Fruit fly (Drosophila melanogaster) whole organism, embryonic: ENCODE results near the gene HHEX.

Experiments
- Atf-2 ChIP-seq: fragments of 200-800 bp; sonication (Bioruptor generic); optimal IDR thresholded peaks from 2 replicates; lab custom pipeline; 2016; ENCODE audit warnings: missing biosample characterization, missing genetic modification characterization
- Atf3 ChIP-seq: fragments of 200-800 bp; sonication (Bioruptor generic); optimal IDR thresholded peaks from 3 replicates; lab custom pipeline; 2016; ENCODE audit warnings: missing biosample characterization, missing genetic modification characterization
- Blimp-1 ChIP-seq: fragments of 200-800 bp; sonication (Bioruptor generic); optimal IDR thresholded peaks from 3 replicates; lab custom pipeline; 2018; ENCODE audit warnings: missing biosample characterization, missing genetic modification characterization, mild to moderate bottlenecking, moderate library complexity, missing genetic modification reagents
- CG10565 ChIP-seq: fragments of 200-800 bp; sonication (Bioruptor generic); optimal IDR thresholded peaks from 3 replicates; lab custom pipeline; 2016; ENCODE audit warnings: missing biosample characterization, mild to moderate bottlenecking, missing genetic modification characterization
- CG11398 ChIP-seq: fragments of 200-800 bp; sonication (Bioruptor generic); optimal IDR thresholded peaks from 2 replicates; lab custom pipeline; 2016; ENCODE audit warnings: missing biosample characterization, missing genetic modification characterization
- CG12744 ChIP-seq: fragments of 200-800 bp; sonication (Bioruptor generic); optimal IDR thresholded peaks from 2 replicates; lab custom pipeline; 2016; ENCODE audit warnings: missing biosample characterization, missing genetic modification characterization
- CG14014 ChIP-seq: fragments of 200-800 bp; sonication (Bioruptor generic); IDR thresholded peaks from 2 replicates; pipeline ENCODE4 v1.3.6; 2022; ENCODE audit warnings: missing biosample characterization, missing genetic modification characterization
- CG14710 ChIP-seq: fragments of 200-800 bp; sonication (Bioruptor generic); optimal IDR thresholded peaks from 3 replicates; lab custom pipeline; 2019; ENCODE audit warnings: missing biosample characterization, mild to moderate bottlenecking, missing genetic modification characterization, moderate library complexity
- CG17328 ChIP-seq: fragments of 200-800 bp; sonication (Bioruptor generic); IDR thresholded peaks from 2 replicates; pipeline ENCODE4 v1.3.6; 2022; ENCODE audit warnings: missing biosample characterization, missing genetic modification characterization
- CG17802 ChIP-seq: fragments of 200-800 bp; sonication (Bioruptor generic); optimal IDR thresholded peaks from 2 replicates; lab custom pipeline; 2018; ENCODE audit warnings: missing biosample characterization, mild to moderate bottlenecking, missing genetic modification characterization, moderate library complexity
- CG2116 ChIP-seq: fragments of 200-800 bp; sonication (Bioruptor generic); optimal IDR thresholded peaks from 3 replicates; lab custom pipeline; 2018; ENCODE audit warnings: missing biosample characterization, mild to moderate bottlenecking, missing genetic modification characterization
- CG2120 ChIP-seq: fragments of 200-800 bp; sonication (Bioruptor generic); optimal IDR thresholded peaks from 3 replicates; lab custom pipeline; 2016; ENCODE audit warnings: missing biosample characterization, missing genetic modification characterization
- CG2875 ChIP-seq: fragments of 200-800 bp; sonication (Bioruptor generic); optimal IDR thresholded peaks from 2 replicates; lab custom pipeline; 2017; ENCODE audit warnings: missing biosample characterization, mild to moderate bottlenecking, missing genetic modification characterization, missing genetic modification reagents
- CG32767 ChIP-seq: fragments of 200-800 bp; sonication (Bioruptor generic); IDR thresholded peaks from 2 replicates; pipeline ENCODE4 v1.3.6; 2022; ENCODE audit warnings: missing biosample characterization, missing genetic modification characterization
- CG43689 ChIP-seq: fragments of 200-800 bp; sonication (Bioruptor generic); IDR thresholded peaks from 2 replicates; pipeline ENCODE4 v1.3.6; 2022; ENCODE audit warnings: missing biosample characterization, missing genetic modification characterization
- CG4854 ChIP-seq: fragments of 200-800 bp; sonication (Bioruptor generic); optimal IDR thresholded peaks from 2 replicates; lab custom pipeline; 2016; ENCODE audit warnings: missing biosample characterization, missing genetic modification characterization, inconsistent platforms
- CG5180 ChIP-seq: fragments of 200-800 bp; sonication (Bioruptor generic); optimal IDR thresholded peaks from 3 replicates; lab custom pipeline; 2017; ENCODE audit warnings: missing biosample characterization, missing genetic modification characterization, mild to moderate bottlenecking, moderate library complexity, missing genetic modification reagents
- CG6791 ChIP-seq: fragments of 200-800 bp; sonication (Bioruptor generic); IDR thresholded peaks from 3 replicates; pipeline ENCODE4 v1.3.6; 2022; ENCODE audit warnings: missing biosample characterization, missing genetic modification characterization; ENCODE audit not compliant: partially characterized antibody
- CG7987 ChIP-seq: fragments of 200-800 bp; sonication (Bioruptor generic); optimal IDR thresholded peaks from 2 replicates; lab custom pipeline; 2018; ENCODE audit warnings: missing biosample characterization, mild to moderate bottlenecking, missing genetic modification characterization, moderate library complexity
- CG8281 ChIP-seq: fragments of 200-800 bp; sonication (Bioruptor generic); optimal IDR thresholded peaks from 2 replicates; lab custom pipeline; 2018; ENCODE audit warnings: missing biosample characterization, mild to moderate bottlenecking, missing genetic modification characterization, moderate library complexity
- CG8290 ChIP-seq, 3 experiments: fragments of 200-800 bp; sonication (Bioruptor generic); optimal IDR thresholded peaks; 2 replicates each; lab custom pipeline; 2016 to 2019; ENCODE audit warnings: missing biosample characterization in 3 of 3, missing genetic modification characterization in 3 of 3, mild to moderate bottlenecking in 2 of 3, moderate library complexity in 1 of 3
- CG8388 ChIP-seq: fragments of 200-800 bp; sonication (Bioruptor generic); optimal IDR thresholded peaks from 2 replicates; lab custom pipeline; 2019; ENCODE audit warnings: missing biosample characterization, mild to moderate bottlenecking, missing genetic modification characterization, moderate library complexity
- CG9609 ChIP-seq: fragments of 200-800 bp; sonication (Bioruptor generic); optimal IDR thresholded peaks from 3 replicates; lab custom pipeline; 2016; ENCODE audit warnings: missing biosample characterization, missing genetic modification characterization
- CTCF ChIP-seq: fragments of 200-800 bp; sonication (Bioruptor generic); optimal IDR thresholded peaks from 2 replicates; lab custom pipeline; 2017; ENCODE audit warnings: missing biosample characterization, mild to moderate bottlenecking, missing genetic modification characterization, moderate library complexity
- HmgD ChIP-seq: fragments of 200-800 bp; sonication (Bioruptor generic); optimal IDR thresholded peaks from 3 replicates; lab custom pipeline; 2016; ENCODE audit warnings: missing biosample characterization, missing genetic modification characterization
- Lpt ChIP-seq: fragments of >200 bp; optimal IDR thresholded peaks from 2 replicates; lab custom pipeline; 2018; ENCODE audit warnings: missing biosample characterization, missing genetic modification characterization
- MTF-1 ChIP-seq: fragments of 200-800 bp; sonication (Bioruptor generic); optimal IDR thresholded peaks from 2 replicates; lab custom pipeline; 2018; ENCODE audit warnings: missing biosample characterization, mild to moderate bottlenecking, missing genetic modification characterization, borderline replicate concordance
- Med ChIP-seq: fragments of 200-800 bp; sonication (Bioruptor generic); peaks from one replicate; lab custom pipeline; 2016; ENCODE audit warnings: missing biosample characterization, missing genetic modification characterization, mild to moderate bottlenecking, inconsistent platforms, moderate library complexity
- Neu2 ChIP-seq: fragments of 200-800 bp; sonication (Bioruptor generic); optimal IDR thresholded peaks from 3 replicates; lab custom pipeline; 2016; ENCODE audit warnings: missing biosample characterization, missing genetic modification characterization, borderline replicate concordance
- Rx ChIP-seq: fragments of 200-800 bp; sonication (Bioruptor generic); IDR thresholded peaks from 2 replicates; pipeline ENCODE4 v1.3.6; 2022; ENCODE audit warnings: missing biosample characterization, missing genetic modification characterization
- Scr ChIP-seq: fragments of 200-800 bp; sonication (Bioruptor generic); IDR thresholded peaks from 2 replicates; pipeline ENCODE4 v1.3.6; 2022; ENCODE audit warnings: missing biosample characterization, missing genetic modification characterization; ENCODE audit not compliant: partially characterized antibody
- Spps ChIP-seq: fragments of 200-800 bp; sonication (Bioruptor generic); optimal IDR thresholded peaks from 2 replicates; lab custom pipeline; 2018; ENCODE audit warnings: missing biosample characterization, mild to moderate bottlenecking, missing genetic modification characterization
- Stat92E ChIP-seq, 3 experiments: fragments of >200 bp in 2 of 3; fragments of 200-800 bp in 1 of 3; sonication (Bioruptor generic) in 1 of 3; optimal IDR thresholded peaks; 2 replicates each; lab custom pipeline; 2017 to 2019; ENCODE audit warnings: missing biosample characterization in 3 of 3, missing genetic modification characterization in 3 of 3, mild to moderate bottlenecking in 1 of 3, moderate library complexity in 1 of 3
- ase ChIP-seq: fragments of 200-800 bp; sonication (Bioruptor generic); IDR thresholded peaks from 3 replicates; pipeline ENCODE4 v1.3.6; 2022; ENCODE audit warnings: missing biosample characterization, missing genetic modification characterization
- cad ChIP-seq: fragments of >200 bp; optimal IDR thresholded peaks from 2 replicates; lab custom pipeline; 2017; ENCODE audit warnings: missing biosample characterization, missing genetic modification characterization
- chn ChIP-seq: fragments of 200-800 bp; sonication (Bioruptor generic); optimal IDR thresholded peaks from 2 replicates; lab custom pipeline; 2016; ENCODE audit warnings: missing biosample characterization, missing genetic modification characterization
- dmrt99B ChIP-seq: fragments of 200-800 bp; sonication (Bioruptor generic); optimal IDR thresholded peaks from 2 replicates; lab custom pipeline; 2018; ENCODE audit warnings: missing biosample characterization, mild to moderate bottlenecking, missing genetic modification characterization, moderate library complexity
- esg ChIP-seq: fragments of 200-800 bp; sonication (Bioruptor generic); conservative IDR thresholded peaks from 2 replicates; pipeline ENCODE4 v1.3.6; 2022; ENCODE audit warnings: missing biosample characterization, missing genetic modification characterization
- fd102C ChIP-seq: fragments of 200-800 bp; sonication (Bioruptor generic); optimal IDR thresholded peaks from 2 replicates; lab custom pipeline; 2018; ENCODE audit warnings: missing biosample characterization, mild to moderate bottlenecking, missing genetic modification characterization, moderate library complexity
- fd64A ChIP-seq: fragments of 200-800 bp; sonication (Bioruptor generic); optimal IDR thresholded peaks from 3 replicates; lab custom pipeline; 2018; ENCODE audit warnings: missing biosample characterization, mild to moderate bottlenecking, missing genetic modification characterization
- ftz-f1 ChIP-seq: fragments of 200-800 bp; sonication (Bioruptor generic); optimal IDR thresholded peaks from 2 replicates; lab custom pipeline; 2016; ENCODE audit warnings: missing biosample characterization, missing genetic modification characterization
- gcm ChIP-seq: fragments of 200-800 bp; sonication (Bioruptor generic); optimal IDR thresholded peaks from 2 replicates; lab custom pipeline; 2019; ENCODE audit warnings: missing biosample characterization, mild to moderate bottlenecking, missing genetic modification characterization, moderate library complexity
- h ChIP-seq: fragments of >200 bp; optimal IDR thresholded peaks from 2 replicates; lab custom pipeline; 2017
- lmd ChIP-seq: fragments of 200-800 bp; sonication (Bioruptor generic); IDR thresholded peaks from 2 replicates; pipeline ENCODE4 v1.3.6; 2022; ENCODE audit warnings: missing biosample characterization, missing genetic modification characterization
- mam ChIP-seq: fragments of 200-800 bp; sonication (Bioruptor generic); optimal IDR thresholded peaks from 3 replicates; lab custom pipeline; 2016; ENCODE audit warnings: missing biosample characterization, missing genetic modification characterization
- pan ChIP-seq, 4 experiments: fragments of >200 bp in 3 of 4; fragments of 200-800 bp in 1 of 4; sonication (Bioruptor generic) in 1 of 4; optimal IDR thresholded peaks in 3 of 4; IDR thresholded peaks in 1 of 4; 2 replicates each; pipeline versions ENCODE4 v1.3.6 to Lab custom; 2017 to 2022; ENCODE audit warnings: missing biosample characterization in 2 of 4, missing genetic modification characterization in 2 of 4, mixed read lengths in 1 of 4
- seq ChIP-seq: fragments of 200-800 bp; sonication (Bioruptor generic); IDR thresholded peaks from 2 replicates; pipeline ENCODE4 v1.3.6; 2022; ENCODE audit warnings: missing biosample characterization, missing genetic modification characterization
- stc ChIP-seq: fragments of 200-800 bp; sonication (Bioruptor generic); IDR thresholded peaks from 2 replicates; pipeline ENCODE4 v1.3.6; 2022; ENCODE audit warnings: missing biosample characterization, missing genetic modification characterization
- twi ChIP-seq: fragments of 200-800 bp; optimal IDR thresholded peaks from 2 replicates; lab custom pipeline; 2019; ENCODE audit warnings: missing biosample characterization, mild to moderate bottlenecking, missing genetic modification characterization, moderate library complexity
- unpg ChIP-seq: fragments of 200-800 bp; sonication (Bioruptor generic); optimal IDR thresholded peaks from 3 replicates; lab custom pipeline; 2018; ENCODE audit warnings: missing biosample characterization, mild to moderate bottlenecking, missing genetic modification characterization, moderate library complexity
- zen2 ChIP-seq: fragments of 200-800 bp; sonication (Bioruptor generic); IDR thresholded peaks from 3 replicates; pipeline ENCODE4 v1.3.6; 2022; ENCODE audit warnings: missing biosample characterization, missing genetic modification characterization; ENCODE audit not compliant: partially characterized antibody

HHEX gene

DNA sequence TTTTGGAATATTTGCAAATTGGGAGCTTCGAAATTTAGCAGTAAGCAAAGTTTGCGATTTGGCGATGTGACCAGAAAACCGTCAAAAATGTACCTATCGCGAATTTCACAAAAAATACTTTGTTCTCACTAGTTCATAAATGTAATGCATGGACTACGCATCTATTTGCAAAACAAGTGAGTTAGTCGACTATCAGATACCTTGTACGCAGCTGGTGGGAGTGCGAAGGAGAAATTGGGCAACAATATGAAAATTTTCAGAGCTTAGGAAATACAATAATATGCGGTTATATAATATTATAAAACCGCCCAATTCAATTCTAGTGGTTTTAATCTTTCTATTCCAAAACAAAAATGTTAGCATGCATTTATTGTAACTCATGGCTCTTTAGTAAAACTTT, 38.1 kb upstream of the HHEX start, which contains the start of gene Bdbt (continued):
- TF ChIP-seq dmrt99B (tag; lab: Kevin White, UChicago), result no peak
- TF ChIP-seq Spps (tag; lab: Kevin White, UChicago), result no peak
- no peak for TF ChIP-seq CG11398 (GFP tag; lab: Kevin White, UChicago)
- TF ChIP-seq Lpt (GFP tag; lab: Kevin White, UChicago), result no peak
- TF ChIP-seq lmd (GFP tag; lab: Robert Waterston, UW), result no peak
- TF ChIP-seq fd102C, result no peak
- no peak for TF ChIP-seq Stat92E (GFP tag; optimal IDR thresholded peaks at IDR 0.05; lab: Kevin White, UChicago)
- TF ChIP-seq seq (GFP tag; lab: Robert Waterston, UW), result no peak
- no peak for TF ChIP-seq Atf-2 (GFP tag; lab: Kevin White, UChicago)
- no peak for TF ChIP-seq HmgD
- no peak for TF ChIP-seq ftz-f1 (GFP tag; lab: Kevin White, UChicago)
- no peak for TF ChIP-seq CG32767 (GFP tag; lab: Robert Waterston, UW)
- peak; percentile 68; the same call in 1 of the 2 replicates for TF ChIP-seq Scr (GFP tag; lab: Robert Waterston, UW)
- no peak for TF ChIP-seq CG10565
- TF ChIP-seq Rx (GFP tag; lab: Robert Waterston, UW), result no peak
- TF ChIP-seq CG2120, result peak; percentile 69
- TF ChIP-seq stc (GFP tag; lab: Robert Waterston, UW), result no peak
- 0 out of 2 replicates have a peak, but pooled peaks have one; percentile 31 for TF ChIP-seq CG17328 (GFP tag; lab: Robert Waterston, UW)
- no peak for TF ChIP-seq CG5180 (GFP tag; lab: Kevin White, UChicago)
- no peak for TF ChIP-seq twi (tag; lab: Kevin White, UChicago)
- TF ChIP-seq MTF-1 (GFP tag; lab: Kevin White, UChicago), result no peak
- no peak for TF ChIP-seq h (lab: Kevin White, UChicago)
- peak; percentile 49; the same call in 1 of the 2 replicates for TF ChIP-seq CG14014 (GFP tag; lab: Robert Waterston, UW)
- TF ChIP-seq gcm (GFP tag; lab: Kevin White, UChicago), result no peak
- no peak for TF ChIP-seq fd64A (GFP tag; lab: Kevin White, UChicago)
- TF ChIP-seq CG6791 (GFP tag; lab: Robert Waterston, UW), result peak; percentile 95
- no peak for TF ChIP-seq CG17802 (tag; lab: Kevin White, UChicago)
- TF ChIP-seq chn (GFP tag; lab: Kevin White, UChicago), result no peak
- TF ChIP-seq CTCF, result no peak
- TF ChIP-seq CG8281, result no peak
- TF ChIP-seq pan (optimal IDR thresholded peaks at IDR 0.05; lab: Kevin White, UChicago), result no peak
- no peak for TF ChIP-seq pan (GFP tag; optimal IDR thresholded peaks at IDR 0.05 in 1 of 2, IDR thresholded peaks at IDR 0.05 in 1 of 2)
- no peak for TF ChIP-seq esg (GFP tag; lab: Robert Waterston, UW)
- no peak for TF ChIP-seq CG2116 (GFP tag; lab: Kevin White, UChicago)
- TF ChIP-seq CG4854, result no peak
- peak; percentile 21 for TF ChIP-seq CG9609 (GFP tag; lab: Kevin White, UChicago)
- no peak for TF ChIP-seq CG2875 (GFP tag; lab: Kevin White, UChicago)
- no peak for TF ChIP-seq cad
- TF ChIP-seq ase (GFP tag; lab: Robert Waterston, UW), result no peak
- TF ChIP-seq Med, result peak; percentile 88
- no peak for TF ChIP-seq Neu2 (GFP tag; lab: Kevin White, UChicago)
- TF ChIP-seq CG8388 (GFP tag; lab: Kevin White, UChicago), result no peak
- TF ChIP-seq Atf3 (GFP tag; lab: Kevin White, UChicago), result no peak
- TF ChIP-seq mam (GFP tag; lab: Kevin White, UChicago), result peak; percentile 39
- TF ChIP-seq CG7987 (GFP tag; lab: Kevin White, UChicago), result no peak
- no peak for TF ChIP-seq CG8290 (GFP tag; optimal IDR thresholded peaks at IDR 0.05; lab: Kevin White, UChicago)
- no peak for TF ChIP-seq CG8290 (tag; optimal IDR thresholded peaks at IDR 0.05; lab: Kevin White, UChicago)
- TF ChIP-seq zen2 (GFP tag; lab: Robert Waterston, UW), result peak; percentile 63
- no peak for TF ChIP-seq CG12744 (GFP tag; lab: Kevin White, UChicago)
- no peak for TF ChIP-seq Blimp-1
- TF ChIP-seq CG14710 (tag; lab: Kevin White, UChicago), result peak; percentile 10
- no peak for TF ChIP-seq CG43689 (GFP tag; lab: Robert Waterston, UW)
- TF ChIP-seq unpg, result no peak
